Worm (Caenorhabditis elegans) whole organism, late embryonic: ENCODE results near the gene K09H11.15.

Experiments used
- ama-1 ChIP-seq: fragments of 150-350 bp; optimal IDR thresholded peaks from 2 replicates; lab custom pipeline; 2014
- ceh-18 ChIP-seq: sonication (generic microtip); optimal IDR thresholded peaks from 2 replicates; lab custom pipeline; 2016; ENCODE audit warnings: missing genetic modification characterization, missing compliant biosample characterization
- ceh-2 ChIP-seq: sonication (generic microtip); optimal IDR thresholded peaks from 2 replicates; lab custom pipeline; 2016; ENCODE audit warnings: missing genotype, missing genetic modification characterization, missing compliant biosample characterization
- che-1 ChIP-seq: sonication (generic microtip); optimal IDR thresholded peaks from 2 replicates; lab custom pipeline; 2016; ENCODE audit warnings: mild to moderate bottlenecking, missing genetic modification characterization, missing compliant biosample characterization
- elt-2 ChIP-seq: sonication (generic microtip); optimal IDR thresholded peaks from 2 replicates; lab custom pipeline; 2016; ENCODE audit warnings: missing genetic modification reagents, missing genetic modification characterization, missing compliant biosample characterization
- elt-4 ChIP-seq: sonication (generic microtip); optimal IDR thresholded peaks from 2 replicates; lab custom pipeline; 2016; ENCODE audit warnings: missing genetic modification characterization, missing compliant biosample characterization
- ets-4 ChIP-seq: sonication (generic microtip); optimal IDR thresholded peaks from 2 replicates; lab custom pipeline; 2016; ENCODE audit warnings: missing genetic modification characterization, missing compliant biosample characterization
- hlh-30 ChIP-seq: sonication (generic microtip); optimal IDR thresholded peaks from 2 replicates; lab custom pipeline; 2017; ENCODE audit warnings: antibody characterized with exemption, missing genetic modification characterization, missing compliant biosample characterization; ENCODE audit not compliant: insufficient read depth
- mec-3 ChIP-seq: sonication (generic microtip); optimal IDR thresholded peaks from 2 replicates; lab custom pipeline; 2016; ENCODE audit warnings: borderline replicate concordance, missing genetic modification characterization, missing compliant biosample characterization
- pat-9 ChIP-seq: fragments of 200-800 bp; sonication (Bioruptor generic); optimal IDR thresholded peaks from 2 replicates; lab custom pipeline; 2018; ENCODE audit warnings: mild to moderate bottlenecking, missing genetic modification characterization, moderate library complexity, missing compliant biosample characterization
- ref-2 ChIP-seq: sonication (generic microtip); optimal IDR thresholded peaks from 2 replicates; lab custom pipeline; 2016; ENCODE audit warnings: missing genetic modification characterization, missing compliant biosample characterization
- unc-55 ChIP-seq: sonication (generic microtip); optimal IDR thresholded peaks from 2 replicates; lab custom pipeline; 2017; ENCODE audit warnings: missing biosample characterization, missing genetic modification reagents, missing genetic modification characterization
- unc-86 ChIP-seq: sonication (generic microtip); optimal IDR thresholded peaks from 2 replicates; lab custom pipeline; 2016; ENCODE audit warnings: missing genetic modification characterization, missing compliant biosample characterization

K09H11.15 gene

DNA sequence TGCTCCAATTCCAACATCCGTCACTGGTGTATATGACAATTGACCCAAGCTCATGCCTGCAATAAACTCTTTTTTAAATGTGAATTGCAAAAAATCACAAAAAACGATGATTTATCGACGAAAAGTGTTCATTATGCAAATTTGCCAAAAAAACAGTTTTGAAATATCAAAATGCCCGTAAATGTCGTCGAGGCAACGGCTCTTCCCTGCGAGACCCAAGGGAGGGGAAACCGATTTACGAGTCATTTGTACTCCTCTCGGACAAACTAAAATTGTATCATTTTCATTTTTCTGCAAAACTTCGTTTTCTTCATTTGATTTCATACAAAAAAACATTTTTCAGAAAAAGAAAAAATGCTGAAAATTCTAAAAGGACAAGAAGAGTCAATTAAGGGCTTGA, 46.1 kb downstream of the K09H11.15 start, which contains the start of the genes hmgs-1 and F25B4.4 (continued):
- TF ChIP-seq ceh-2 (tag; lab: Kevin White, UChicago) = peak; percentile 13
- peak; percentile 41 for TF ChIP-seq unc-86 (tag; lab: Kevin White, UChicago)
- no peak for TF ChIP-seq mec-3 (tag; lab: Kevin White, UChicago)
- TF ChIP-seq ref-2 = peak; percentile 56
- TF ChIP-seq elt-4 (tag; lab: Kevin White, UChicago) = no peak
- TF ChIP-seq hlh-30 (tag; lab: Kevin White, UChicago) = peak; percentile 13
- TF ChIP-seq unc-55 = peak; percentile 29
- TF ChIP-seq ceh-18 = peak; percentile 83
- TF ChIP-seq, all 69 proteins: peak for 18

DNA sequence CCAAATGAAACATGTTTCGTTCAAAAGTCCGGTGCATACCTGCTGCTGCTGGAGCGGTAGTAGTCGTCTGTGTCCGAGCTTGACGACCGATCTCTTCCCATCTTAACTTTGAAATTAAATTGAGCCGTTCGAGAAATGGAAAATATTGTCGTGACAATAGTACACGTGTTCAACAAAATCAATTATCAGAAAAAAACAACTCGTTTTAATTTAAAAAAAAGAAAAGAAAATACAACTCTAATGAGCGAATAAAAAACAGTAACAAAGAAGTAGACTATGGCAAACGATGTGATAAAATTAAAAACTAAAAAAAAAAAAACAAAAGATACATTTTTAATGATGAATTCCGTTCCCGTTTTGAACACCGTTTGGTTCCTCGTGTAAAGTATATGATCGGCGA, 48.2 kb downstream of the K09H11.15 start, which contains the start of gene prp-39:
TSS of gene prp-39 (minus strand) at position 101 of the 400 bp plus-strand sequence.
- TF ChIP-seq ama-1 (no peak), che-1 (tag; lab: Kevin White, UChicago) (no peak), elt-2 (tag; lab: Kevin White, UChicago) (no peak), pat-9 (tag; lab: Kevin White, UChicago) (no peak), ets-4 (no peak), elt-4 (tag; lab: Kevin White, UChicago) (no peak)
